In genomic region chr2L:7194351-7195037, dm6 we compare ENCODE assay signal across 1 fruit fly cellular context.
A peak's percentile ranks its signal among the peaks of the same experiment; 100 is the strongest.
TF ChIP-seq lines count a peak whose summit lies in the region.

CG4497 (minus strand) TSS chr2L:7194588.

TF ChIP-seq in whole organism, embryonic, 481 proteins besides CTCF, POLR2A, EP300 and RAD21 (continued from another document and continues in another):
- TF ChIP-seq CG17802 (tag; optimal IDR thresholded peaks at IDR 0.05; lab: Kevin White, UChicago) (peak; percentile 68), NfI (GFP tag; optimal IDR thresholded peaks at IDR 0.05; lab: Kevin White, UChicago) (peak; percentile 91), Spps (tag; optimal IDR thresholded peaks at IDR 0.05; lab: Kevin White, UChicago) (peak; percentile 56), Atf-2 (GFP tag; optimal IDR thresholded peaks at IDR 0.05; lab: Kevin White, UChicago) (peak; percentile 94), Scr (GFP tag; IDR thresholded peaks at IDR 0.05; lab: Robert Waterston, UW; ENCODE audit: partially characterized antibody) (peak; percentile 70), HHEX (GFP tag; optimal IDR thresholded peaks at IDR 0.05; lab: Kevin White, UChicago) (peak; percentile 75), ATbp (GFP tag; optimal IDR thresholded peaks at IDR 0.05; lab: Kevin White, UChicago) (peak; percentile 50), sc (optimal IDR thresholded peaks at IDR 0.05; lab: Kevin White, UChicago) (no peak), sc (GFP tag; optimal IDR thresholded peaks at IDR 0.05; lab: Kevin White, UChicago) (peak; percentile 73), CG18476 (GFP tag; optimal IDR thresholded peaks at IDR 0.05; lab: Kevin White, UChicago) (peak; percentile 93), trem (tag; optimal IDR thresholded peaks at IDR 0.05; lab: Kevin White, UChicago) (peak; percentile 72), jumu (GFP tag; optimal IDR thresholded peaks at IDR 0.05; lab: Kevin White, UChicago) (peak; percentile 95), scrt (GFP tag; optimal IDR thresholded peaks at IDR 0.05; lab: Kevin White, UChicago) (peak; percentile 54), CG1024 (GFP tag; IDR thresholded peaks at IDR 0.05; lab: Robert Waterston, UW) (peak; percentile 78), Drgx (GFP tag; IDR thresholded peaks at IDR 0.05; lab: Robert Waterston, UW) (peak; percentile 78), Sox102F (GFP tag; optimal IDR thresholded peaks at IDR 0.05; lab: Kevin White, UChicago) (peak; percentile 94), E2f2 (GFP tag; IDR thresholded peaks at IDR 0.05; lab: Robert Waterston, UW) (peak; percentile 97), ac (GFP tag; optimal IDR thresholded peaks at IDR 0.05; lab: Kevin White, UChicago) (no peak), luna (GFP tag; optimal IDR thresholded peaks at IDR 0.05; lab: Kevin White, UChicago) (peak; percentile 79), gce (GFP tag; IDR thresholded peaks at IDR 0.05; lab: Robert Waterston, UW) (peak; percentile 75; the same call in 2 of the 3 replicates), GATAe (GFP tag; conservative IDR thresholded peaks at IDR 0.05; lab: Robert Waterston, UW) (peak; percentile 71; the same call in 1 of the 2 replicates), exex (tag; optimal IDR thresholded peaks at IDR 0.05; lab: Kevin White, UChicago) (peak; percentile 26), CG13424 (tag; optimal IDR thresholded peaks at IDR 0.05; lab: Kevin White, UChicago) (peak; percentile 98), Ets65A (GFP tag; lab: Kevin White, UChicago) (peak; percentile 100), Atf6 (GFP tag; IDR thresholded peaks at IDR 0.05; lab: Robert Waterston, UW) (peak; percentile 95), CG12236 (GFP tag; optimal IDR thresholded peaks at IDR 0.05; lab: Kevin White, UChicago) (peak; percentile 80), Adf1 (GFP tag; IDR thresholded peaks at IDR 0.05; lab: Robert Waterston, UW) (peak; percentile 89), Side (GFP tag; optimal IDR thresholded peaks at IDR 0.05; lab: Kevin White, UChicago) (peak; percentile 93), HLHmδ (GFP tag; optimal IDR thresholded peaks at IDR 0.05; lab: Kevin White, UChicago) (no peak), sd (tag; optimal IDR thresholded peaks at IDR 0.05; lab: Kevin White, UChicago) (peak; percentile 76), CG10431 (GFP tag; optimal IDR thresholded peaks at IDR 0.05; lab: Kevin White, UChicago) (peak; percentile 59), CG6854 (GFP tag; optimal IDR thresholded peaks at IDR 0.05; lab: Kevin White, UChicago) (peak; percentile 40), btn (GFP tag; optimal IDR thresholded peaks at IDR 0.05; lab: Kevin White, UChicago) (peak; percentile 77), Hmr (GFP tag; optimal IDR thresholded peaks at IDR 0.05; lab: Kevin White, UChicago) (peak; percentile 89), CG14050 (GFP tag; IDR thresholded peaks at IDR 0.05; lab: Robert Waterston, UW) (peak; percentile 90), phol (tag; optimal IDR thresholded peaks at IDR 0.05; lab: Kevin White, UChicago) (peak; percentile 98), Mes4 (GFP tag; optimal IDR thresholded peaks at IDR 0.05; lab: Kevin White, UChicago) (peak; percentile 86), NC2β (GFP tag; optimal IDR thresholded peaks at IDR 0.05; lab: Kevin White, UChicago) (peak; percentile 89), CG8924 (tag; optimal IDR thresholded peaks at IDR 0.05; lab: Kevin White, UChicago) (peak; percentile 89), pros (GFP tag; optimal IDR thresholded peaks at IDR 0.05; lab: Kevin White, UChicago) (no peak), Dip3 (GFP tag; optimal IDR thresholded peaks at IDR 0.05; lab: Kevin White, UChicago) (peak; percentile 98), CG17385 (GFP tag; optimal IDR thresholded peaks at IDR 0.05; lab: Kevin White, UChicago) (peak; percentile 80), CG2875 (GFP tag; optimal IDR thresholded peaks at IDR 0.05; lab: Kevin White, UChicago) (peak; percentile 39), CG7556 (GFP tag; optimal IDR thresholded peaks at IDR 0.05; lab: Kevin White, UChicago) (peak; percentile 85), sr (GFP tag; IDR thresholded peaks at IDR 0.05; lab: Robert Waterston, UW) (peak; percentile 58; the same call in 1 of the 3 replicates), CG4617 (GFP tag; optimal IDR thresholded peaks at IDR 0.05; lab: Kevin White, UChicago; ENCODE audit: borderline replicate concordance) (peak; percentile 92), ssp (GFP tag; IDR thresholded peaks at IDR 0.05; lab: Robert Waterston, UW) (peak; percentile 91), her (GFP tag; optimal IDR thresholded peaks at IDR 0.05; lab: Kevin White, UChicago) (peak; percentile 89), ap (GFP tag; IDR thresholded peaks at IDR 0.05; lab: Robert Waterston, UW) (peak; percentile 84), CG13123 (GFP tag; optimal IDR thresholded peaks at IDR 0.05; lab: Kevin White, UChicago) (peak; percentile 79), Nf-YB (GFP tag; optimal IDR thresholded peaks at IDR 0.05; lab: Kevin White, UChicago) (peak; percentile 62), CG17328 (GFP tag; IDR thresholded peaks at IDR 0.05; lab: Robert Waterston, UW) (peak; percentile 87), nerfin-1 (tag; optimal IDR thresholded peaks at IDR 0.05; lab: Kevin White, UChicago) (peak; percentile 85), row (GFP tag; IDR thresholded peaks at IDR 0.05; lab: Robert Waterston, UW) (peak; percentile 98), gro (GFP tag; optimal IDR thresholded peaks at IDR 0.05; lab: Kevin White, UChicago) (peak; percentile 92), vfl (GFP tag; optimal IDR thresholded peaks at IDR 0.05; lab: Kevin White, UChicago) (peak; percentile 94), fd96Cb (tag; optimal IDR thresholded peaks at IDR 0.05; lab: Kevin White, UChicago) (peak; percentile 85), ato (GFP tag; IDR thresholded peaks at IDR 0.05; lab: Robert Waterston, UW; ENCODE audit: partially characterized antibody) (peak; percentile 84), otp (GFP tag; IDR thresholded peaks at IDR 0.05; lab: Robert Waterston, UW) (peak; percentile 88), H15 (GFP tag; IDR thresholded peaks at IDR 0.05; lab: Robert Waterston, UW) (peak; percentile 94), Stat92E (GFP tag; optimal IDR thresholded peaks at IDR 0.05; lab: Kevin White, UChicago) (peak in 1 of 3 experiments; percentile 55), esg (GFP tag; conservative IDR thresholded peaks at IDR 0.05; lab: Robert Waterston, UW) (peak; percentile 95), Aef1 (GFP tag; IDR thresholded peaks at IDR 0.05; lab: Robert Waterston, UW) (peak; percentile 96), h (optimal IDR thresholded peaks at IDR 0.05; lab: Kevin White, UChicago) (no peak), sna (GFP tag; IDR thresholded peaks at IDR 0.05; lab: Robert Waterston, UW; ENCODE audit: partially characterized antibody) (peak; percentile 70), CG12659 (GFP tag; optimal IDR thresholded peaks at IDR 0.05; lab: Kevin White, UChicago) (peak; percentile 87), Camta (GFP tag; optimal IDR thresholded peaks at IDR 0.05; lab: Kevin White, UChicago) (peak; percentile 92), fd3F (GFP tag; optimal IDR thresholded peaks at IDR 0.05; lab: Kevin White, UChicago) (peak; percentile 88), sob (GFP tag; IDR thresholded peaks at IDR 0.05; lab: Robert Waterston, UW) (peak; percentile 99), pzg (GFP tag; optimal IDR thresholded peaks at IDR 0.05; lab: Kevin White, UChicago) (peak; percentile 63), CG11247 (GFP tag; IDR thresholded peaks at IDR 0.05; lab: Robert Waterston, UW) (peak; percentile 91), Rfx (GFP tag; IDR thresholded peaks at IDR 0.05; lab: Robert Waterston, UW) (peak; percentile 97), ranshi (GFP tag; IDR thresholded peaks at IDR 0.05; lab: Robert Waterston, UW) (peak; percentile 90), CG6683 (GFP tag; optimal IDR thresholded peaks at IDR 0.05; lab: Kevin White, UChicago) (peak; percentile 59), CG4404 (GFP tag; IDR thresholded peaks at IDR 0.05; lab: Robert Waterston, UW) (peak; percentile 98), seq (GFP tag; IDR thresholded peaks at IDR 0.05; lab: Robert Waterston, UW) (peak; percentile 85), CG9215 (GFP tag; IDR thresholded peaks at IDR 0.05; lab: Robert Waterston, UW) (peak; percentile 94), al (GFP tag; IDR thresholded peaks at IDR 0.05; lab: Robert Waterston, UW) (peak; percentile 89), chinmo (GFP tag; IDR thresholded peaks at IDR 0.05; lab: Robert Waterston, UW; ENCODE audit: partially characterized antibody) (no peak), CG7928 (GFP tag; optimal IDR thresholded peaks at IDR 0.05; lab: Kevin White, UChicago) (peak; percentile 11), dpn (GFP tag; optimal IDR thresholded peaks at IDR 0.05; lab: Kevin White, UChicago) (peak; percentile 92 to 95), CG4424 (GFP tag; optimal IDR thresholded peaks at IDR 0.05; lab: Kevin White, UChicago) (peak; percentile 92), CG9727 (GFP tag; optimal IDR thresholded peaks at IDR 0.05; lab: Kevin White, UChicago) (peak; percentile 90), gem (tag; optimal IDR thresholded peaks at IDR 0.05; lab: Kevin White, UChicago) (peak; percentile 96), CG30431 (GFP tag; optimal IDR thresholded peaks at IDR 0.05; lab: Kevin White, UChicago) (peak; percentile 88), stwl (tag; optimal IDR thresholded peaks at IDR 0.05; lab: Kevin White, UChicago) (peak; percentile 69), CG8388 (GFP tag; optimal IDR thresholded peaks at IDR 0.05; lab: Kevin White, UChicago) (peak; percentile 79), CG15479 (GFP tag; optimal IDR thresholded peaks at IDR 0.05; lab: Kevin White, UChicago) (peak; percentile 33), CG3407 (GFP tag; optimal IDR thresholded peaks at IDR 0.05; lab: Kevin White, UChicago) (peak; percentile 71), yki (optimal IDR thresholded peaks at IDR 0.05; lab: Kevin White, UChicago) (no peak), cwo (GFP tag; optimal IDR thresholded peaks at IDR 0.05; lab: Kevin White, UChicago) (peak; percentile 57), C15 (GFP tag; IDR thresholded peaks at IDR 0.05; lab: Robert Waterston, UW) (peak; percentile 63; the same call in 2 of the 3 replicates), abd-A (tag; optimal IDR thresholded peaks at IDR 0.05; lab: Kevin White, UChicago) (peak; percentile 24), CG8765 (GFP tag; IDR thresholded peaks at IDR 0.05; lab: Robert Waterston, UW) (peak; percentile 88), CG15514 (GFP tag; optimal IDR thresholded peaks at IDR 0.05; lab: Kevin White, UChicago) (peak; percentile 80), CG12155 (GFP tag; optimal IDR thresholded peaks at IDR 0.05; lab: Kevin White, UChicago) (peak; percentile 100), Gsc (GFP tag; IDR thresholded peaks at IDR 0.05; lab: Robert Waterston, UW) (peak; percentile 92), CG14965 (GFP tag; optimal IDR thresholded peaks at IDR 0.05; lab: Kevin White, UChicago; ENCODE audit: borderline replicate concordance) (peak; percentile 56), CG1529 (GFP tag; optimal IDR thresholded peaks at IDR 0.05; lab: Kevin White, UChicago) (peak; percentile 44), CG14860 (GFP tag; IDR thresholded peaks at IDR 0.05; lab: Robert Waterston, UW; ENCODE audit: partially characterized antibody) (peak; percentile 82), ab (GFP tag; optimal IDR thresholded peaks at IDR 0.05; lab: Kevin White, UChicago) (peak; percentile 94), CG14441 (GFP tag; IDR thresholded peaks at IDR 0.05; lab: Robert Waterston, UW) (peak; percentile 96), CG11560 (tag; IDR thresholded peaks at IDR 0.05; lab: Robert Waterston, UW) (peak; percentile 89; the same call in 2 of the 3 replicates), sima (GFP tag; optimal IDR thresholded peaks at IDR 0.05; lab: Kevin White, UChicago) (peak; percentile 66), CG8359 (GFP tag; optimal IDR thresholded peaks at IDR 0.05; lab: Kevin White, UChicago; ENCODE audit: borderline replicate concordance) (peak; percentile 35), D19B (GFP tag; optimal IDR thresholded peaks at IDR 0.05; lab: Kevin White, UChicago) (peak; percentile 70), B-H1 (GFP tag; IDR thresholded peaks at IDR 0.05; lab: Robert Waterston, UW) (peak; percentile 89), CG13296 (GFP tag; optimal IDR thresholded peaks at IDR 0.05; lab: Kevin White, UChicago) (peak; percentile 78), cg (GFP tag; optimal IDR thresholded peaks at IDR 0.05; lab: Kevin White, UChicago) (no peak), CG6254 (GFP tag; optimal IDR thresholded peaks at IDR 0.05; lab: Kevin White, UChicago) (no peak), CG8944 (GFP tag; optimal IDR thresholded peaks at IDR 0.05; lab: Kevin White, UChicago) (peak; percentile 96), dysf (GFP tag; IDR thresholded peaks at IDR 0.05; lab: Robert Waterston, UW) (peak; percentile 98), CG31365 (tag; optimal IDR thresholded peaks at IDR 0.05; lab: Kevin White, UChicago) (no peak), Dll (GFP tag; IDR thresholded peaks at IDR 0.05; lab: Robert Waterston, UW; ENCODE audit: partially characterized antibody) (peak; percentile 69), Fer2 (tag; optimal IDR thresholded peaks at IDR 0.05; lab: Kevin White, UChicago) (peak; percentile 81), CG32767 (GFP tag; IDR thresholded peaks at IDR 0.05; lab: Robert Waterston, UW) (peak; percentile 93), ems (GFP tag; optimal IDR thresholded peaks at IDR 0.05; lab: Kevin White, UChicago) (peak; percentile 94), Oli (tag; optimal IDR thresholded peaks at IDR 0.05; lab: Kevin White, UChicago) (peak; percentile 84), Deaf1 (tag; optimal IDR thresholded peaks at IDR 0.05; lab: Kevin White, UChicago) (peak; percentile 57), inv (GFP tag; IDR thresholded peaks at IDR 0.05; lab: Robert Waterston, UW; ENCODE audit: partially characterized antibody) (peak; percentile 90), Neu2 (GFP tag; optimal IDR thresholded peaks at IDR 0.05; lab: Kevin White, UChicago; ENCODE audit: borderline replicate concordance) (peak; percentile 49), HLH3B (GFP tag; IDR thresholded peaks at IDR 0.05; lab: Robert Waterston, UW) (peak; percentile 94), CoRest (tag; optimal IDR thresholded peaks at IDR 0.05; lab: Kevin White, UChicago) (peak; percentile 95), gcm2 (GFP tag; optimal IDR thresholded peaks at IDR 0.05; lab: Kevin White, UChicago) (peak; percentile 82), amos (GFP tag; IDR thresholded peaks at IDR 0.05; lab: Robert Waterston, UW; ENCODE audit: partially characterized antibody) (peak; percentile 67), lilli (GFP tag; optimal IDR thresholded peaks at IDR 0.05; lab: Kevin White, UChicago) (peak; percentile 95), mirr (GFP tag; optimal IDR thresholded peaks at IDR 0.05; lab: Kevin White, UChicago) (peak; percentile 78), Blimp-1 (GFP tag; optimal IDR thresholded peaks at IDR 0.05; lab: Kevin White, UChicago) (peak; percentile 87), corto (GFP tag; optimal IDR thresholded peaks at IDR 0.05; lab: Kevin White, UChicago) (no peak), CG2712 (tag; optimal IDR thresholded peaks at IDR 0.05; lab: Kevin White, UChicago) (peak; percentile 90)
